Fruit fly (Drosophila melanogaster) Kc167 (cell line): ENCODE data around the gene PNPase.

Experiments used
- Myc ChIP-seq: fragments of >200 bp; optimal IDR thresholded peaks from 2 replicates; lab custom pipeline; 2017; ENCODE audit warnings: missing external identifiers
- Sin3A ChIP-seq: fragments of >200 bp; optimal IDR thresholded peaks from 2 replicates; lab custom pipeline; 2018; ENCODE audit warnings: missing external identifiers
- h ChIP-seq: fragments of >200 bp; optimal IDR thresholded peaks from 3 replicates; lab custom pipeline; 2018; ENCODE audit warnings: missing external identifiers
- insv ChIP-seq: fragments of >200 bp; optimal IDR thresholded peaks from 3 replicates; lab custom pipeline; 2018; ENCODE audit warnings: missing external identifiers
- psq ChIP-seq: fragments of >200 bp; optimal IDR thresholded peaks from 2 replicates; lab custom pipeline; 2017; ENCODE audit warnings: missing external identifiers

dm6 chr3R:31404499-31405276 lies 564 bp downstream of the PNPase start, which contains the start of gene Gprk2:
- TF ChIP-seq insv (lab: Kevin White, UChicago) (no peak), Sin3A (no peak), psq (lab: Kevin White, UChicago) (no peak), Myc (lab: Kevin White, UChicago) (no peak), h (lab: Kevin White, UChicago) (no peak)
